Fruit fly (Drosophila melanogaster) whole organism, embryonic: ENCODE data around the gene Gnf1.

ENCODE experiments used
- Ada2b ChIP-seq: fragments of 200-800 bp; sonication (Bioruptor generic); IDR thresholded peaks from 2 replicates; pipeline ENCODE4 v1.3.6; 2022; ENCODE audit warnings: missing biosample characterization, missing genetic modification characterization
- Bgb ChIP-seq: fragments of 200-800 bp; sonication (Bioruptor generic); IDR thresholded peaks from 2 replicates; pipeline ENCODE4 v1.3.6; 2022; ENCODE audit warnings: missing biosample characterization, missing genetic modification characterization; ENCODE audit not compliant: partially characterized antibody
- CG1024 ChIP-seq: fragments of 200-800 bp; sonication (Bioruptor generic); IDR thresholded peaks from 2 replicates; pipeline ENCODE4 v1.3.6; 2022; ENCODE audit warnings: missing biosample characterization, missing genetic modification characterization
- CG10431 ChIP-seq: fragments of 200-800 bp; sonication (Bioruptor generic); optimal IDR thresholded peaks from 3 replicates; lab custom pipeline; 2018; ENCODE audit warnings: missing biosample characterization, mild to moderate bottlenecking, missing genetic modification characterization
- CG10543 ChIP-seq: fragments of 200-800 bp; sonication (Bioruptor generic); optimal IDR thresholded peaks from 3 replicates; lab custom pipeline; 2017; ENCODE audit warnings: missing biosample characterization, mild to moderate bottlenecking, missing genetic modification characterization, moderate library complexity
- CG12659 ChIP-seq: fragments of 200-800 bp; sonication (Bioruptor generic); optimal IDR thresholded peaks from 3 replicates; lab custom pipeline; 2017; ENCODE audit warnings: mild to moderate bottlenecking, missing biosample characterization, missing genetic modification reagents, missing genetic modification characterization
- CG12769 ChIP-seq: fragments of 200-800 bp; sonication (Bioruptor generic); optimal IDR thresholded peaks from 2 replicates; lab custom pipeline; 2019; ENCODE audit warnings: missing biosample characterization, mild to moderate bottlenecking, missing genetic modification characterization, moderate library complexity
- CG13287 ChIP-seq: fragments of 200-800 bp; sonication (Bioruptor generic); IDR thresholded peaks from 2 replicates; pipeline ENCODE4 v1.3.6; 2022; ENCODE audit warnings: missing biosample characterization, missing genetic modification characterization; ENCODE audit not compliant: partially characterized antibody
- CG14860 ChIP-seq: fragments of 200-800 bp; sonication (Bioruptor generic); IDR thresholded peaks from 3 replicates; pipeline ENCODE4 v1.3.6; 2022; ENCODE audit warnings: missing biosample characterization, missing genetic modification characterization; ENCODE audit not compliant: partially characterized antibody
- CG15269 ChIP-seq: fragments of 200-800 bp; sonication (Bioruptor generic); optimal IDR thresholded peaks from 2 replicates; lab custom pipeline; 2018; ENCODE audit warnings: missing biosample characterization, mild to moderate bottlenecking, missing genetic modification characterization, moderate library complexity
- CG17912 ChIP-seq: fragments of 200-800 bp; sonication (Bioruptor generic); optimal IDR thresholded peaks from 2 replicates; lab custom pipeline; 2018; ENCODE audit warnings: missing biosample characterization, mild to moderate bottlenecking, missing genetic modification characterization
- CG18262 ChIP-seq: fragments of 200-800 bp; optimal IDR thresholded peaks from 3 replicates; lab custom pipeline; 2019; ENCODE audit warnings: missing biosample characterization, mild to moderate bottlenecking, missing genetic modification characterization, moderate library complexity
- CG18599 ChIP-seq: fragments of 200-800 bp; sonication (Bioruptor generic); optimal IDR thresholded peaks from 3 replicates; lab custom pipeline; 2017; ENCODE audit warnings: missing biosample characterization, missing genetic modification characterization, mild to moderate bottlenecking, moderate library complexity, missing genetic modification reagents
- CG2116 ChIP-seq: fragments of 200-800 bp; sonication (Bioruptor generic); optimal IDR thresholded peaks from 3 replicates; lab custom pipeline; 2018; ENCODE audit warnings: missing biosample characterization, mild to moderate bottlenecking, missing genetic modification characterization
- CG31224 ChIP-seq: fragments of 200-800 bp; sonication (Bioruptor generic); IDR thresholded peaks from 2 replicates; pipeline ENCODE4 v1.3.6; 2022; ENCODE audit warnings: missing biosample characterization, missing genetic modification characterization
- CG31388 ChIP-seq: fragments of 200-800 bp; sonication (Bioruptor generic); optimal IDR thresholded peaks from 2 replicates; lab custom pipeline; 2016; ENCODE audit warnings: missing biosample characterization, missing genetic modification characterization
- CG7839 ChIP-seq: fragments of 200-800 bp; sonication (Bioruptor generic); optimal IDR thresholded peaks from 3 replicates; lab custom pipeline; 2018; ENCODE audit warnings: missing biosample characterization, mild to moderate bottlenecking, missing genetic modification characterization, moderate library complexity
- CG9817 ChIP-seq: fragments of 200-800 bp; sonication (Bioruptor generic); optimal IDR thresholded peaks from 2 replicates; lab custom pipeline; 2018; ENCODE audit warnings: missing biosample characterization, mild to moderate bottlenecking, missing genetic modification characterization, moderate library complexity
- CTCF ChIP-seq: fragments of 200-800 bp; sonication (Bioruptor generic); optimal IDR thresholded peaks from 2 replicates; lab custom pipeline; 2017; ENCODE audit warnings: missing biosample characterization, mild to moderate bottlenecking, missing genetic modification characterization, moderate library complexity
- CrebB ChIP-seq: fragments of 200-800 bp; sonication (Bioruptor generic); optimal IDR thresholded peaks from 3 replicates; lab custom pipeline; 2018; ENCODE audit warnings: missing biosample characterization, mild to moderate bottlenecking, missing genetic modification characterization
- Dek ChIP-seq: fragments of 200-800 bp; sonication (Bioruptor generic); optimal IDR thresholded peaks from 3 replicates; lab custom pipeline; 2019; ENCODE audit warnings: missing biosample characterization, mild to moderate bottlenecking, missing genetic modification characterization, moderate library complexity
- Fer1 ChIP-seq: fragments of 200-800 bp; sonication (Bioruptor generic); optimal IDR thresholded peaks from 2 replicates; lab custom pipeline; 2017; ENCODE audit warnings: missing biosample characterization, mild to moderate bottlenecking, missing genetic modification characterization
- Hey ChIP-seq: fragments of 200-800 bp; sonication (Bioruptor generic); optimal IDR thresholded peaks from 3 replicates; lab custom pipeline; 2018; ENCODE audit warnings: missing biosample characterization, mild to moderate bottlenecking, missing genetic modification characterization
- HmgZ ChIP-seq: fragments of 200-800 bp; sonication (Bioruptor generic); optimal IDR thresholded peaks from 2 replicates; lab custom pipeline; 2018; ENCODE audit warnings: missing biosample characterization, mild to moderate bottlenecking, missing genetic modification characterization
- Hr3 ChIP-seq: fragments of 200-800 bp; sonication (Bioruptor generic); optimal IDR thresholded peaks from 3 replicates; lab custom pipeline; 2016; ENCODE audit warnings: missing biosample characterization, missing genetic modification characterization
- Max ChIP-seq: fragments of 200-800 bp; sonication (Bioruptor generic); optimal IDR thresholded peaks from 2 replicates; lab custom pipeline; 2016; ENCODE audit warnings: missing biosample characterization, mild to moderate bottlenecking, missing genetic modification characterization
- Meics ChIP-seq: fragments of 200-800 bp; sonication (Bioruptor generic); optimal IDR thresholded peaks from 2 replicates; lab custom pipeline; 2017; ENCODE audit warnings: missing biosample characterization, mild to moderate bottlenecking, missing genetic modification characterization
- Myb ChIP-seq: fragments of 200-800 bp; sonication (Bioruptor generic); optimal IDR thresholded peaks from 2 replicates; lab custom pipeline; 2016; ENCODE audit warnings: missing biosample characterization, missing genetic modification characterization
- Nf-YC ChIP-seq: fragments of 200-800 bp; optimal IDR thresholded peaks from 3 replicates; lab custom pipeline; 2019; ENCODE audit warnings: missing biosample characterization, mild to moderate bottlenecking, missing genetic modification characterization, moderate library complexity
- NfI ChIP-seq: fragments of 200-800 bp; sonication (Bioruptor generic); optimal IDR thresholded peaks from 3 replicates; lab custom pipeline; 2018; ENCODE audit warnings: missing biosample characterization, mild to moderate bottlenecking, missing genetic modification characterization, moderate library complexity
- Rfx ChIP-seq: fragments of 200-800 bp; sonication (Bioruptor generic); IDR thresholded peaks from 2 replicates; pipeline ENCODE4 v1.3.6; 2022; ENCODE audit warnings: missing biosample characterization, missing genetic modification characterization
- Sin3A ChIP-seq: fragments of >200 bp; optimal IDR thresholded peaks from 2 replicates; lab custom pipeline; 2018
- Sox100B ChIP-seq: fragments of 200-800 bp; sonication (Bioruptor generic); optimal IDR thresholded peaks from 3 replicates; lab custom pipeline; 2018; ENCODE audit warnings: missing biosample characterization, mild to moderate bottlenecking, missing genetic modification characterization
- Xbp1 ChIP-seq: fragments of 200-800 bp; sonication (Bioruptor generic); optimal IDR thresholded peaks from 3 replicates; lab custom pipeline; 2016; ENCODE audit warnings: missing biosample characterization, mild to moderate bottlenecking, missing genetic modification characterization
- aop ChIP-seq: fragments of 200-800 bp; sonication (Bioruptor generic); IDR thresholded peaks from 2 replicates; pipeline ENCODE4 v1.3.6; 2022; ENCODE audit warnings: missing biosample characterization, missing genetic modification characterization
- bcd ChIP-seq: fragments of 200-800 bp; sonication (Bioruptor generic); optimal IDR thresholded peaks from 2 replicates; lab custom pipeline; 2017; ENCODE audit warnings: missing biosample characterization, mild to moderate bottlenecking, missing genetic modification characterization
- chif ChIP-seq, 2 experiments: fragments of 200-800 bp; sonication (Bioruptor generic); optimal IDR thresholded peaks; 3 replicates each; lab custom pipeline; 2016; ENCODE audit warnings: missing biosample characterization in 2 of 2, missing genetic modification characterization in 2 of 2
- dysf ChIP-seq: fragments of 200-800 bp; sonication (Bioruptor generic); IDR thresholded peaks from 3 replicates; pipeline ENCODE4 v1.3.6; 2022; ENCODE audit warnings: missing biosample characterization, missing genetic modification characterization
- hb ChIP-seq: fragments of 200-800 bp; sonication (Bioruptor generic); IDR thresholded peaks from 3 replicates; pipeline ENCODE4 v1.3.6; 2022; ENCODE audit warnings: missing biosample characterization, missing genetic modification characterization; ENCODE audit not compliant: partially characterized antibody
- insv ChIP-seq, 2 experiments: fragments of 200-800 bp; sonication (Bioruptor generic); optimal IDR thresholded peaks; 3 replicates each; lab custom pipeline; 2016 to 2018; ENCODE audit warnings: missing biosample characterization in 2 of 2, missing genetic modification characterization in 2 of 2
- kah ChIP-seq: fragments of 200-800 bp; sonication (Bioruptor generic); optimal IDR thresholded peaks from 2 replicates; lab custom pipeline; 2018; ENCODE audit warnings: missing biosample characterization, mild to moderate bottlenecking, missing genetic modification characterization
- lilli ChIP-seq: fragments of 200-800 bp; sonication (Bioruptor generic); optimal IDR thresholded peaks from 3 replicates; lab custom pipeline; 2016; ENCODE audit warnings: missing biosample characterization, missing genetic modification characterization
- maf-S ChIP-seq: fragments of 200-800 bp; sonication (Bioruptor generic); optimal IDR thresholded peaks from 2 replicates; lab custom pipeline; 2016; ENCODE audit warnings: missing biosample characterization, missing genetic modification characterization
- nerfin-2 ChIP-seq: fragments of 200-800 bp; sonication (Bioruptor generic); IDR thresholded peaks from 2 replicates; pipeline ENCODE4 v1.3.6; 2022; ENCODE audit warnings: missing biosample characterization, missing genetic modification characterization; ENCODE audit not compliant: partially characterized antibody
- pb ChIP-seq: fragments of 200-800 bp; sonication (Bioruptor generic); optimal IDR thresholded peaks from 3 replicates; lab custom pipeline; 2016; ENCODE audit warnings: missing biosample characterization, missing genetic modification characterization
- ro ChIP-seq: fragments of 200-800 bp; sonication (Bioruptor generic); IDR thresholded peaks from 2 replicates; pipeline ENCODE4 v1.3.6; 2022; ENCODE audit warnings: missing biosample characterization, missing genetic modification characterization
- slp2 ChIP-seq: fragments of 200-800 bp; sonication (Bioruptor generic); optimal IDR thresholded peaks from 2 replicates; lab custom pipeline; 2016; ENCODE audit warnings: missing biosample characterization, missing genetic modification characterization
- tna ChIP-seq: fragments of 200-800 bp; sonication (Bioruptor generic); IDR thresholded peaks from 2 replicates; pipeline ENCODE4 v1.3.6; 2022; ENCODE audit warnings: missing biosample characterization, missing genetic modification characterization; ENCODE audit not compliant: partially characterized antibody
- unpg ChIP-seq: fragments of 200-800 bp; sonication (Bioruptor generic); optimal IDR thresholded peaks from 3 replicates; lab custom pipeline; 2018; ENCODE audit warnings: missing biosample characterization, mild to moderate bottlenecking, missing genetic modification characterization, moderate library complexity
- vnd ChIP-seq: fragments of 200-800 bp; sonication (Bioruptor generic); IDR thresholded peaks from 3 replicates; pipeline ENCODE4 v1.3.6; 2022; ENCODE audit warnings: missing biosample characterization, missing genetic modification characterization; ENCODE audit not compliant: partially characterized antibody

The Gnf1 gene

DNA sequence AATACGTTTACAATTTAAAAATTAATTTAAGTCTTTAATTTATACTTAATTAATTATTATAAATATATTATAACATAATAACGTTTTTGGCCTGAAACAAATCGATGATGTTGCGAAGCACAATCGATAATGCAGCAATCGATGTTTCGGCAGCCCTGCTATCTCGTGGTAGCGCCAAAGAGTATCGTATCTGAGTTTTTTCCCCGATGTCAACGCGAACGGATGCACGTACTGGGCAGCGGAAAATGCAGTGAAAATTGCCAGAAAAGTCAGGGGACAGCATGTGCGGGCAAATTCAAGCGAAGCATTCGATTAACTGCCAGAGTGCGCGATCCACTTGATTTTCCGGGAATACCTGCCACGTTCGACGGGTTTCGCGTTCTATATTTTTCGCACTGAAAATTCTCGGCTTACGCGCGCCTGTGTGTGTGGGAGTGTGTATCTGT lies 4.0 kb downstream of the Gnf1 start, which contains the start of gene Cdep (continued):
- TF ChIP-seq CG18599 (no peak), CG18262 (peak; percentile 56), CG13287 (GFP tag; lab: Robert Waterston, UW) (peak; percentile 95), ro (GFP tag; lab: Robert Waterston, UW) (no peak), CG12659 (GFP tag; lab: Kevin White, UChicago) (peak; percentile 66), Fer1 (GFP tag; lab: Kevin White, UChicago) (peak; percentile 45), Sox100B (GFP tag; lab: Kevin White, UChicago) (no peak), Dek (peak; percentile 40), Hey (tag; lab: Kevin White, UChicago) (no peak), Sin3A (lab: Kevin White, UChicago) (peak; percentile 17), Nf-YC (tag; lab: Kevin White, UChicago) (peak; percentile 65), Bgb (peak; percentile 95), chif (GFP tag; optimal IDR thresholded peaks at IDR 0.05; lab: Kevin White, UChicago) (no peak), Ada2b (GFP tag; lab: Robert Waterston, UW) (0 out of 2 replicates have a peak, but pooled peaks have one; percentile 28), vnd (GFP tag; lab: Robert Waterston, UW) (peak; percentile 91), CG31224 (GFP tag; lab: Robert Waterston, UW) (no peak), pb (peak; percentile 49), insv (GFP tag; optimal IDR thresholded peaks at IDR 0.05; lab: Kevin White, UChicago) (no peak), Meics (GFP tag; lab: Kevin White, UChicago) (peak; percentile 51), Myb (GFP tag; lab: Kevin White, UChicago) (peak; percentile 56), Rfx (peak; percentile 59; the same call in 1 of the 2 replicates), slp2 (GFP tag; lab: Kevin White, UChicago) (no peak), kah (GFP tag; lab: Kevin White, UChicago) (peak; percentile 5), aop (no peak), Hr3 (GFP tag; lab: Kevin White, UChicago) (peak; percentile 7), CTCF (GFP tag; lab: Kevin White, UChicago) (peak; percentile 53), CG15269 (tag; lab: Kevin White, UChicago) (peak; percentile 41), CG7839 (tag; lab: Kevin White, UChicago) (peak; percentile 53), CG14860 (GFP tag; lab: Robert Waterston, UW) (peak; percentile 93), unpg (GFP tag; lab: Kevin White, UChicago) (peak; percentile 45), CG1024 (GFP tag; lab: Robert Waterston, UW) (0 out of 2 replicates have a peak, but pooled peaks have one; percentile 27), lilli (GFP tag; lab: Kevin White, UChicago) (peak; percentile 20), HmgZ (tag; lab: Kevin White, UChicago) (peak; percentile 58), dysf (peak; percentile 31; the same call in 2 of the 3 replicates), CrebB (tag; lab: Kevin White, UChicago) (peak; percentile 29), maf-S (GFP tag; lab: Kevin White, UChicago) (no peak), CG17912 (GFP tag; lab: Kevin White, UChicago) (peak; percentile 66), nerfin-2 (GFP tag; lab: Robert Waterston, UW) (peak; percentile 91), CG12769 (peak; percentile 40), hb (GFP tag; lab: Robert Waterston, UW) (peak; percentile 95), bcd (peak; percentile 8), CG10431 (GFP tag; lab: Kevin White, UChicago) (peak; percentile 29), Xbp1 (GFP tag; lab: Kevin White, UChicago) (peak; percentile 18), CG9817 (peak; percentile 26), Max (peak; percentile 30), tna (GFP tag; lab: Robert Waterston, UW) (peak; percentile 93), CG31388 (GFP tag; lab: Kevin White, UChicago) (no peak), NfI (GFP tag; lab: Kevin White, UChicago) (peak; percentile 56), CG2116 (GFP tag; lab: Kevin White, UChicago) (peak; percentile 92), CG10543 (GFP tag; lab: Kevin White, UChicago) (peak; percentile 56)
